Fruit fly (Drosophila melanogaster): Measurements from ENCODE around the gene E23.

The E23 gene

dm6 chr2L:3299142-3299541, 55.5 kb downstream of the E23 start:
- TF ChIP-seq Pif1B (GFP tag; optimal IDR thresholded peaks at IDR 0.05) = no peak
- TF ChIP-seq Pif1A (GFP tag; optimal IDR thresholded peaks at IDR 0.05) = no peak

dm6 chr2L:3298065-3298469, 56.6 kb downstream of the E23 start:
- TF ChIP-seq CG15710 (tag; optimal IDR thresholded peaks at IDR 0.05) = no peak
- no peak for TF ChIP-seq CG17806 (tag; optimal IDR thresholded peaks at IDR 0.05)
- no peak for TF ChIP-seq CG8301 (tag; optimal IDR thresholded peaks at IDR 0.05)
- no peak for TF ChIP-seq CG14655 (GFP tag; optimal IDR thresholded peaks at IDR 0.05)
- TF ChIP-seq CG34367 (tag; optimal IDR thresholded peaks at IDR 0.05) = no peak
- TF ChIP-seq gl (tag; optimal IDR thresholded peaks at IDR 0.05) = no peak
- no peak for TF ChIP-seq CG10348 (GFP tag; IDR thresholded peaks at IDR 0.05)
- no peak for TF ChIP-seq Pif1A (GFP tag; optimal IDR thresholded peaks at IDR 0.05)
- no peak for TF ChIP-seq CG13204 (GFP tag; optimal IDR thresholded peaks at IDR 0.05)
- no peak for TF ChIP-seq fd96Ca (GFP tag; IDR thresholded peaks at IDR 0.05)

- no peak for TF ChIP-seq Pif1A (GFP tag; optimal IDR thresholded peaks at IDR 0.05)
- TF ChIP-seq Ets98B (GFP tag; IDR thresholded peaks at IDR 0.05) = no peak
- no peak for TF ChIP-seq CG17806 (tag; optimal IDR thresholded peaks at IDR 0.05)
- no peak for TF ChIP-seq EcR (GFP tag; optimal IDR thresholded peaks at IDR 0.05)
- TF ChIP-seq CG14655 (GFP tag; optimal IDR thresholded peaks at IDR 0.05) = no peak
- no peak for TF ChIP-seq CG9948 (tag; optimal IDR thresholded peaks at IDR 0.05)
- TF ChIP-seq CG8159 (tag; optimal IDR thresholded peaks at IDR 0.05) = no peak
- peak; percentile 46; the same call in 1 of the 3 replicates for TF ChIP-seq CG4496 (GFP tag; IDR thresholded peaks at IDR 0.05)
Observed at dm6 chr2L:3294572-3294971, 60.1 kb downstream of the E23 start, which contains the start of gene CG9664. Gene CG9664 (minus strand): TSS chr2L:3294706.

dm6 chr2L:3293718-3294340, 60.8 kb downstream of the E23 start:
- TF ChIP-seq CG34367 (tag; optimal IDR thresholded peaks at IDR 0.05) (no peak), CG8301 (tag; optimal IDR thresholded peaks at IDR 0.05) (no peak), CG12605 (GFP tag; IDR thresholded peaks at IDR 0.05) (no peak), CG10348 (GFP tag; IDR thresholded peaks at IDR 0.05) (no peak), Pif1A (GFP tag; optimal IDR thresholded peaks at IDR 0.05) (no peak), CG9948 (tag; optimal IDR thresholded peaks at IDR 0.05) (no peak), D1 (tag; optimal IDR thresholded peaks at IDR 0.05) (no peak), rn (GFP tag; IDR thresholded peaks at IDR 0.05) (no peak), Ets98B (GFP tag; IDR thresholded peaks at IDR 0.05) (no peak), Snoo (tag; optimal IDR thresholded peaks at IDR 0.05) (no peak), CG15710 (tag; optimal IDR thresholded peaks at IDR 0.05) (no peak)

All from whole organism, pupa.